Fruit fly (Drosophila melanogaster): ENCODE data around the gene CG13272.

DNA sequence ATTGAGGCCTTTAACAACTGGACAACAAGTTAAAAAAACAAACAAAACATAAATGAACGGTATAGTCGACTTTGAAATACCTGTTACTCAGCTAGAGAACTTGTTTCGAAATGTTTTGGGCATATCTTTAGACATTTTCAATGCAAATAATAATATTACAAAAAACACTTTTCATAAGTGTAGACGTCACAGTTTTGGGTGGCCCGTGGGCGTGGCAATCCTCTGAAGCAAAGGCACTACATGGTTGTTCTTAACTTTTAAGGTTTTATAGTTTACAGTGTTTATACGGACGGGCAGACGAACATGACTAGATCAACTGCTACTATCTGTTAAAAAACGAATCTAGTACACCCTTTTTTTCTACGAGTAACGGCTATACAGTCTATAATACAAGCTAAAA lies 37.8 kb downstream of the CG13272 start:
- TF ChIP-seq cnc (optimal IDR thresholded peaks at IDR 0.05) (no peak), toe (GFP tag; optimal IDR thresholded peaks at IDR 0.05) (no peak), ovo (GFP tag; optimal IDR thresholded peaks at IDR 0.05) (no peak), cic (GFP tag; optimal IDR thresholded peaks at IDR 0.05) (no peak), CG7101 (tag; optimal IDR thresholded peaks at IDR 0.05) (no peak), pad (GFP tag; optimal IDR thresholded peaks at IDR 0.05) (no peak), CG12768 (GFP tag; optimal IDR thresholded peaks at IDR 0.05) (no peak), CG33017 (tag; optimal IDR thresholded peaks at IDR 0.05) (no peak), Clk (GFP tag; optimal IDR thresholded peaks at IDR 0.05) (no peak), Mnt (GFP tag; optimal IDR thresholded peaks at IDR 0.05) (no peak)

All from whole organism, adult.